Fruit fly (Drosophila melanogaster) whole organism, prepupa: ENCODE results near the gene CG5080.

Source experiments
- Blimp-1 ChIP-seq: fragments of 200-800 bp; sonication (Bioruptor generic); optimal IDR thresholded peaks from 3 replicates; lab custom pipeline; 2017; ENCODE audit warnings: missing biosample characterization, missing genetic modification characterization, mild to moderate bottlenecking, moderate library complexity, missing genetic modification reagents
- CG10669 ChIP-seq: fragments of 200-800 bp; sonication (Bioruptor generic); optimal IDR thresholded peaks from 3 replicates; lab custom pipeline; 2018; ENCODE audit warnings: missing biosample characterization, mild to moderate bottlenecking, missing genetic modification characterization, moderate library complexity
- CG11294 ChIP-seq: fragments of 200-800 bp; sonication (Bioruptor generic); IDR thresholded peaks from 2 replicates; pipeline ENCODE4 v1.3.6; 2022; ENCODE audit warnings: missing biosample characterization, missing genetic modification characterization
- CG11902 ChIP-seq: fragments of 200-800 bp; sonication (Bioruptor generic); optimal IDR thresholded peaks from 3 replicates; lab custom pipeline; 2016; ENCODE audit warnings: missing biosample characterization, missing genetic modification characterization
- CG15336 ChIP-seq: fragments of 200-800 bp; sonication (Bioruptor generic); IDR thresholded peaks from 2 replicates; pipeline ENCODE4 v1.3.6; 2022; ENCODE audit warnings: missing biosample characterization, missing genetic modification characterization
- CG1621 ChIP-seq: fragments of 200-800 bp; sonication (Bioruptor generic); optimal IDR thresholded peaks from 3 replicates; lab custom pipeline; 2018; ENCODE audit warnings: missing biosample characterization, mild to moderate bottlenecking, missing genetic modification characterization
- CG16779 ChIP-seq: fragments of 200-800 bp; sonication (Bioruptor generic); optimal IDR thresholded peaks from 3 replicates; lab custom pipeline; 2017; ENCODE audit warnings: missing biosample characterization, mild to moderate bottlenecking, missing genetic modification characterization
- CG3032 ChIP-seq: fragments of 200-800 bp; optimal IDR thresholded peaks from 2 replicates; lab custom pipeline; 2019; ENCODE audit warnings: missing biosample characterization, mild to moderate bottlenecking, missing genetic modification characterization, moderate library complexity
- CG31627 ChIP-seq: fragments of 200-800 bp; sonication (Bioruptor generic); optimal IDR thresholded peaks from 3 replicates; lab custom pipeline; 2016; ENCODE audit warnings: missing biosample characterization, missing genetic modification characterization
- CG32006 ChIP-seq: fragments of 200-800 bp; sonication (Bioruptor generic); optimal IDR thresholded peaks from 3 replicates; lab custom pipeline; 2017; ENCODE audit warnings: missing biosample characterization, mild to moderate bottlenecking, missing genetic modification characterization
- CG3919 ChIP-seq: fragments of 200-800 bp; sonication (Bioruptor generic); optimal IDR thresholded peaks from 3 replicates; lab custom pipeline; 2016; ENCODE audit warnings: missing biosample characterization, missing genetic modification characterization
- CG4318 ChIP-seq: fragments of 200-800 bp; sonication (Bioruptor generic); optimal IDR thresholded peaks from 3 replicates; lab custom pipeline; 2017; ENCODE audit warnings: missing biosample characterization, mild to moderate bottlenecking, missing genetic modification characterization
- CG6163 ChIP-seq: fragments of 200-800 bp; sonication (Bioruptor generic); IDR thresholded peaks from 3 replicates; pipeline ENCODE4 v1.3.6; 2022; ENCODE audit warnings: missing biosample characterization, missing genetic modification characterization
- CG6276 ChIP-seq: fragments of 200-800 bp; sonication (Bioruptor generic); optimal IDR thresholded peaks from 2 replicates; lab custom pipeline; 2017; ENCODE audit warnings: missing biosample characterization, mild to moderate bottlenecking, missing genetic modification characterization
- CG6808 ChIP-seq: fragments of 200-800 bp; sonication (Bioruptor generic); optimal IDR thresholded peaks from 3 replicates; lab custom pipeline; 2017; ENCODE audit warnings: missing biosample characterization, missing genetic modification characterization, mild to moderate bottlenecking, moderate library complexity, missing genetic modification reagents
- CG7368 ChIP-seq: fragments of 200-800 bp; sonication (Bioruptor generic); optimal IDR thresholded peaks from 3 replicates; lab custom pipeline; 2016; ENCODE audit warnings: missing biosample characterization, missing genetic modification characterization
- CG8119 ChIP-seq: fragments of 200-800 bp; sonication (Bioruptor generic); IDR thresholded peaks from 3 replicates; pipeline ENCODE4 v1.3.6; 2022; ENCODE audit warnings: missing biosample characterization, missing genetic modification characterization
- CG8632 ChIP-seq: fragments of 200-800 bp; sonication (Bioruptor generic); optimal IDR thresholded peaks from 3 replicates; lab custom pipeline; 2016; ENCODE audit warnings: missing biosample characterization, missing genetic modification characterization
- CG9139 ChIP-seq: fragments of 200-800 bp; sonication (Bioruptor generic); optimal IDR thresholded peaks from 3 replicates; lab custom pipeline; 2017; ENCODE audit warnings: missing biosample characterization, mild to moderate bottlenecking, missing genetic modification characterization
- Eip75B ChIP-seq: fragments of 200-800 bp; sonication (Bioruptor generic); optimal IDR thresholded peaks from 3 replicates; lab custom pipeline; 2016; ENCODE audit warnings: missing biosample characterization, missing genetic modification characterization
- Eip78C ChIP-seq: fragments of 200-800 bp; sonication (Bioruptor generic); peaks from one replicate; lab custom pipeline; 2016; ENCODE audit warnings: missing biosample characterization, missing genetic modification characterization
- Eip93F ChIP-seq: fragments of 200-800 bp; sonication (Bioruptor generic); optimal IDR thresholded peaks from 2 replicates; lab custom pipeline; 2016; ENCODE audit warnings: missing biosample characterization, mild to moderate bottlenecking, missing genetic modification characterization
- Ets96B ChIP-seq: fragments of 200-800 bp; optimal IDR thresholded peaks from 2 replicates; lab custom pipeline; 2019; ENCODE audit warnings: missing biosample characterization, mild to moderate bottlenecking, missing genetic modification characterization, moderate library complexity
- Gug ChIP-seq: fragments of 200-800 bp; sonication (Bioruptor generic); IDR thresholded peaks from 2 replicates; pipeline ENCODE4 v1.3.6; 2022; ENCODE audit warnings: missing biosample characterization, missing genetic modification characterization
- Hr38 ChIP-seq: sonication (Bioruptor generic); optimal IDR thresholded peaks from 2 replicates; lab custom pipeline; 2016; ENCODE audit warnings: missing biosample characterization, missing genetic modification characterization
- Hr39 ChIP-seq: fragments of 200-800 bp; sonication (Bioruptor generic); optimal IDR thresholded peaks from 2 replicates; lab custom pipeline; 2016; ENCODE audit warnings: missing biosample characterization, missing genetic modification characterization
- OdsH ChIP-seq: fragments of 200-800 bp; sonication (Bioruptor generic); optimal IDR thresholded peaks from 3 replicates; lab custom pipeline; 2016; ENCODE audit warnings: missing biosample characterization, missing genetic modification characterization
- Sox14 ChIP-seq: fragments of 200-800 bp; sonication (Bioruptor generic); optimal IDR thresholded peaks from 3 replicates; lab custom pipeline; 2016; ENCODE audit warnings: missing biosample characterization, missing genetic modification characterization
- achi ChIP-seq: fragments of 200-800 bp; sonication (Bioruptor generic); optimal IDR thresholded peaks from 3 replicates; lab custom pipeline; 2016; ENCODE audit warnings: missing biosample characterization, missing genetic modification characterization
- acj6 ChIP-seq: fragments of 200-800 bp; sonication (Bioruptor generic); optimal IDR thresholded peaks from 3 replicates; lab custom pipeline; 2016; ENCODE audit warnings: missing biosample characterization, missing genetic modification characterization
- eg ChIP-seq: fragments of 200-800 bp; sonication (Bioruptor generic); IDR thresholded peaks from 3 replicates; pipeline ENCODE4 v1.3.6; 2022; ENCODE audit warnings: missing biosample characterization, missing genetic modification characterization
- esn ChIP-seq: fragments of 200-800 bp; sonication (Bioruptor generic); optimal IDR thresholded peaks from 2 replicates; lab custom pipeline; 2016; ENCODE audit warnings: missing biosample characterization, mild to moderate bottlenecking, missing genetic modification characterization, moderate library complexity
- fd59A ChIP-seq: fragments of 200-800 bp; sonication (Bioruptor generic); optimal IDR thresholded peaks from 2 replicates; lab custom pipeline; 2017; ENCODE audit warnings: missing biosample characterization, mild to moderate bottlenecking, missing genetic modification characterization, missing genetic modification reagents
- fkh ChIP-seq: fragments of 200-800 bp; sonication (Bioruptor generic); optimal IDR thresholded peaks from 3 replicates; lab custom pipeline; 2017; ENCODE audit warnings: missing biosample characterization, mild to moderate bottlenecking, missing genetic modification characterization, moderate library complexity
- lz ChIP-seq: fragments of 200-800 bp; sonication (Bioruptor generic); optimal IDR thresholded peaks from 3 replicates; lab custom pipeline; 2016; ENCODE audit warnings: missing biosample characterization, missing genetic modification characterization
- salr ChIP-seq, 2 experiments: fragments of 200-800 bp; sonication (Bioruptor generic); optimal IDR thresholded peaks; 3 replicates each; lab custom pipeline; 2016 to 2018; ENCODE audit warnings: missing biosample characterization in 2 of 2, missing genetic modification characterization in 2 of 2, mild to moderate bottlenecking in 1 of 2
- spab ChIP-seq: fragments of 200-800 bp; sonication (Bioruptor generic); optimal IDR thresholded peaks from 2 replicates; lab custom pipeline; 2017; ENCODE audit warnings: missing biosample characterization, mild to moderate bottlenecking, missing genetic modification characterization, missing genetic modification reagents
- ss ChIP-seq, 2 experiments: fragments of 200-800 bp; sonication (Bioruptor generic); optimal IDR thresholded peaks; 2 replicates in 1 of 2; 3 replicates in 1 of 2; lab custom pipeline; 2017 to 2018; ENCODE audit warnings: mild to moderate bottlenecking in 2 of 2, missing biosample characterization in 2 of 2, missing genetic modification characterization in 2 of 2, moderate library complexity in 1 of 2
- svp ChIP-seq: fragments of 200-800 bp; sonication (Bioruptor generic); peaks from one replicate; lab custom pipeline; 2016; ENCODE audit warnings: missing biosample characterization, missing genetic modification characterization
- topi ChIP-seq: fragments of 200-800 bp; sonication (Bioruptor generic); optimal IDR thresholded peaks from 3 replicates; lab custom pipeline; 2016; ENCODE audit warnings: missing biosample characterization, missing genetic modification characterization
- vri ChIP-seq: fragments of 200-800 bp; sonication (Bioruptor generic); optimal IDR thresholded peaks from 3 replicates; lab custom pipeline; 2016; ENCODE audit warnings: missing biosample characterization, mild to moderate bottlenecking, missing genetic modification characterization

CG5080 gene

DNA sequence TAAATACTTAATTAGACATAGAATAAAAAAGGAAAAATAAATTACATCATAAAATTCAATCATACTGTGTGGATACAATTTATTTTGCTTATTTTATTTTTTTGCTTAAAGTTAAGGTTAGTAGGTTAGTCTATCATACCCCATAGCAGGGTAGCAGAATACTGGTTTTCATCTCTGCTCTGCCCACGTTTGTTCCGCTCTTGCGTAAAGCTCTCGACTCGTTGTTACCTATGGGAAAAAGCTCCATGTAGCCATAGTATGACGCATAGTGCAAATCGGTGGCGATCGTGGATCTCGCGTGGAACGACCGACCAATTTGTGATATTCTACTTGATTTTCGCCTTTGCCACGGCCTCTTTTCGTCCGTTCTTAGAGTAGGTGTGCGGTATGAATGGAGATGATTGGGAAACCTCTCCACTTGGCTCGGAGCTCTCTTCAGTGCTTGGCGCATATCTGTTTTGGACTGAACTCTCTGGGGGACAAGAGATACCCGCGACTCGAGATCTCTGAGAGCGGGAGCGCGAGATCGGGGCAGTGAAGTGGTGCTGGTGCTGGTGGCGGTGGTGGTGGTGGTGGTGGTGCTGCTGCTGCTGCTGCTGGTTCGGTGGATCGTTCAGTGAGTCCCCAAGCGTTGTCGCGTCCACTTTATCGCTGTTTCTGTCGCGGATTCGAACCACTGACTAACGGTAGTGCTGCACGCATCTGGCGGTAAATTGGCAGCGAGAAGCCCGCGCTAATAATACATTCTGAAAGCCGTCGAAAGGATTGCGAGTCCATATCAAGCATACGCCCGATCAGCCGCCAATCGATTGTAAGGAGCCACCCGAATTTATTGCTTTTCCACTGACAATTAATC, 22.2 kb upstream of the CG5080 start, which contains the start of gene CG5001 (continued):
- TF ChIP-seq esn (GFP tag; lab: Kevin White, UChicago) (peak; percentile 87), Eip93F (no peak), Hr39 (no peak), fkh (GFP tag; lab: Kevin White, UChicago) (no peak), eg (GFP tag; lab: Robert Waterston, UW) (peak; percentile 95), CG15336 (GFP tag; lab: Robert Waterston, UW) (peak; percentile 86), ss (GFP tag; optimal IDR thresholded peaks at IDR 0.05; lab: Kevin White, UChicago) (peak in 1 of 2 experiments; percentile 22), CG9139 (GFP tag; lab: Kevin White, UChicago) (no peak), CG10669 (no peak)

DNA sequence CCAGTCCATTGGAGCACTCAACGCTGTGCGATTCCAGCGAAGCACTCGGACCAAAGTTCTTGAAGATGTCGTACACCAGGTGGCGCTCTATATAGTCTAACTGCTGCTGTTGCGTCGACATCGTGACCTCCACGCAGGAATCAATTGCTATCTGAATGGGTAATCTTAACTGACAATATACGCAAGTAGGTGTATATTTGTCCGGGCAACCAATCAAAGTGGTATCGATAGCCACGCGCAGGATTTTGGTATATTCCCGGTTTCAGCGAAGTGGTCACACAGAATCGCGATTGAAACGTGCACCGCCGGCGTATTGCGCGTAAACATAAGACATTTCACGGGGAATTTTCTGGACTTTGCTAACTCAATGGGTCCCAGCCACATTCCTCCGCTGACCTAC, 20.1 kb upstream of the CG5080 start, which contains the start of the genes CG5126 and Tgt:
TSS of gene CG5126 (minus strand) at position 222 of the 400 bp plus-strand sequence.
TSS of gene Tgt (plus strand) at position 267 of the 400 bp plus-strand sequence.
- TF ChIP-seq CG11902 (GFP tag; lab: Kevin White, UChicago) (no peak), CG1621 (tag; lab: Kevin White, UChicago) (peak; percentile 94)

DNA sequence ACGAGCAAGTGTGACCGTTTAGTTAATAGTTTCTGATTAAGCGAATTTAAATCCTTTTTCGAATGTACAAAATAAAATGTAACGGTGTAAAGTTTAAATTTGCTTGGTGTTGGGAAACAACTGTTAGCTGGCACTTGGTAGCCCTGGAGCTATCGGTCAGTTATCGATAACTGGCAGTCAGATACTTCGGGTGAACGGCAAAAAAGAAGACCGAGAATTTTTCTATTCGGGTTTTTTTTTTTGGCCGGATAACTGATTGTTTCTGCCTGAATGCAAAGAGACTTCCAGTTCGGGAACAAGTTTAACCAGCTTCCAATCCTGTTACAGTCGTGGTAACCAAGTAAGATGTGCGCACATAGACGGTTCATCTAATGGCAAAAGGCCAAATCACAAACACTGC, 13.8 kb upstream of the CG5080 start, which contains the start of gene CG4896:
TSS of gene CG4896 (plus strand) at position 169 of the 400 bp plus-strand sequence.
- TF ChIP-seq acj6 (GFP tag; lab: Kevin White, UChicago) (no peak), CG15336 (GFP tag; lab: Robert Waterston, UW) (peak; percentile 16; the same call in 1 of the 2 replicates), eg (GFP tag; lab: Robert Waterston, UW) (peak; percentile 33; the same call in 1 of the 3 replicates), esn (GFP tag; lab: Kevin White, UChicago) (peak; percentile 22), CG8119 (GFP tag; lab: Robert Waterston, UW) (0 out of 3 replicates have a peak, but pooled peaks have one; percentile 13)

DNA sequence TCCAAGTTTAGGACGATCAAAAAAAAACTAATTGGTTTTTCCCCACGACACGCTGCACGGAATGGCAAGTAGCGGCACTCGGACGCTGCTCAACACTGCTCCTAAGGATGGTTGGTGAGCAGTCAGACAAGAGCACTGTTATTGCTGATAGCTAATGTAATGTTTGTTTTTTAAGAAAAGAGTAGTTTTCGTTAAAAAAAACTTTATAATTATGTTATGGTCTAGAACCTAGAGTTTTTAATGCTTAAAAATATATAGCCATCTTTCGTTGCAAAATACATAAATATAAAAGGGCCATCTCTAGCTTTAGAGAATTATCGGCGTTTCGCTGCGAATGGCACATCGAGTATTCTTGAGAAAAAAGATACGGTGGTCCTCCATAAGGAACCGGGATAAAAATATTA, 9.0 kb upstream of the CG5080 start, which contains the start of the genes Charon and CG4887:
TSS of gene Charon (minus strand) at position 102 of the 404 bp plus-strand sequence.
TSS of gene CG4887 (plus strand) at position 306 of the 404 bp plus-strand sequence.
- TF ChIP-seq CG11902 (GFP tag; lab: Kevin White, UChicago) (peak; percentile 75), OdsH (no peak), esn (GFP tag; lab: Kevin White, UChicago) (peak; percentile 90), CG7368 (GFP tag; lab: Kevin White, UChicago) (no peak), lz (peak; percentile 87), Eip78C (GFP tag; lab: Kevin White, UChicago) (no peak), Ets96B (tag; lab: Kevin White, UChicago) (peak; percentile 58), achi (GFP tag; lab: Kevin White, UChicago) (peak; percentile 81), CG31627 (GFP tag; lab: Kevin White, UChicago) (peak; percentile 92), CG11294 (GFP tag; lab: Robert Waterston, UW) (peak; percentile 66; the same call in 1 of the 2 replicates), CG10669 (no peak), CG9139 (GFP tag; lab: Kevin White, UChicago) (no peak), CG3919 (GFP tag; lab: Kevin White, UChicago) (no peak), CG3032 (tag; lab: Kevin White, UChicago) (peak; percentile 78), CG6808 (GFP tag; lab: Kevin White, UChicago) (no peak), spab (no peak), acj6 (GFP tag; lab: Kevin White, UChicago) (no peak), Eip93F (no peak), Gug (peak; percentile 76), topi (GFP tag; lab: Kevin White, UChicago) (peak; percentile 83), Sox14 (GFP tag; lab: Kevin White, UChicago) (no peak), eg (GFP tag; lab: Robert Waterston, UW) (peak; percentile 64; the same call in 2 of the 3 replicates), Blimp-1 (GFP tag; lab: Kevin White, UChicago) (no peak), CG8632 (GFP tag; lab: Kevin White, UChicago) (no peak), CG6276 (no peak), salr (GFP tag; optimal IDR thresholded peaks at IDR 0.05; lab: Kevin White, UChicago) (peak in 1 of 2 experiments; percentile 29), CG6163 (peak; percentile 50; the same call in 2 of the 3 replicates), vri (no peak), CG4318 (GFP tag; lab: Kevin White, UChicago) (no peak), CG32006 (GFP tag; lab: Kevin White, UChicago) (no peak), Eip75B (no peak), CG16779 (no peak), CG15336 (GFP tag; lab: Robert Waterston, UW) (peak; percentile 41; the same call in 1 of the 2 replicates), Hr38 (GFP tag; lab: Kevin White, UChicago) (peak; percentile 25), svp (no peak), fd59A (GFP tag; lab: Kevin White, UChicago) (peak; percentile 32)
